Worm (Caenorhabditis elegans) whole organism, midembryonic: ENCODE data around the gene drr-1.
A peak's percentile ranks its signal among the peaks of the same experiment; 100 is the strongest.

ENCODE experiments used
- T22C8.4 ChIP-seq: fragments of 200-800 bp; sonication (Bioruptor generic); IDR thresholded peaks from 2 replicates; pipeline ENCODE4 v1.3.6; 2022; ENCODE audit warnings: missing genetic modification characterization, missing compliant biosample characterization
- cog-1 ChIP-seq: sonication (generic microtip); optimal IDR thresholded peaks from 2 replicates; lab custom pipeline; 2016; ENCODE audit warnings: missing genetic modification characterization, missing compliant biosample characterization
- flt-1 ChIP-seq: fragments of 200-800 bp; sonication (Bioruptor generic); IDR thresholded peaks from 2 replicates; pipeline ENCODE4 v1.3.6; 2022; ENCODE audit warnings: missing genetic modification characterization, missing compliant biosample characterization
- klf-2 ChIP-seq: fragments of 200-800 bp; sonication (Bioruptor generic); conservative IDR thresholded peaks from 2 replicates; pipeline ENCODE4 v1.3.6; 2022; ENCODE audit warnings: missing genetic modification reagents, missing genetic modification characterization, missing compliant biosample characterization
- med-1 ChIP-seq: sonication (generic microtip); optimal IDR thresholded peaks from 2 replicates; lab custom pipeline; 2017; ENCODE audit warnings: missing genetic modification characterization, mild to moderate bottlenecking, missing compliant biosample characterization, antibody characterized with exemption, missing genetic modification reagents; ENCODE audit not compliant: insufficient read depth
- ref-1 ChIP-seq: fragments of 200-800 bp; sonication (Bioruptor generic); conservative IDR thresholded peaks from 2 replicates; pipeline ENCODE4 v1.3.6; 2022; ENCODE audit warnings: missing genetic modification reagents, missing genetic modification characterization, missing compliant biosample characterization
- tab-1 ChIP-seq: fragments of 200-800 bp; sonication (Bioruptor generic); IDR thresholded peaks from 2 replicates; pipeline ENCODE4 v1.3.6; 2022; ENCODE audit warnings: missing genetic modification characterization, missing compliant biosample characterization
- ztf-23 ChIP-seq: fragments of 200-800 bp; sonication (Bioruptor generic); IDR thresholded peaks from 2 replicates; pipeline ENCODE4 v1.3.6; 2022; ENCODE audit warnings: missing genetic modification reagents, missing genetic modification characterization, missing compliant biosample characterization
- ztf-29 ChIP-seq: fragments of 200-800 bp; sonication (Bioruptor generic); IDR thresholded peaks from 2 replicates; pipeline ENCODE4 v1.3.6; 2022; ENCODE audit warnings: missing genetic modification reagents, missing genetic modification characterization, missing compliant biosample characterization

The drr-1 gene

DNA sequence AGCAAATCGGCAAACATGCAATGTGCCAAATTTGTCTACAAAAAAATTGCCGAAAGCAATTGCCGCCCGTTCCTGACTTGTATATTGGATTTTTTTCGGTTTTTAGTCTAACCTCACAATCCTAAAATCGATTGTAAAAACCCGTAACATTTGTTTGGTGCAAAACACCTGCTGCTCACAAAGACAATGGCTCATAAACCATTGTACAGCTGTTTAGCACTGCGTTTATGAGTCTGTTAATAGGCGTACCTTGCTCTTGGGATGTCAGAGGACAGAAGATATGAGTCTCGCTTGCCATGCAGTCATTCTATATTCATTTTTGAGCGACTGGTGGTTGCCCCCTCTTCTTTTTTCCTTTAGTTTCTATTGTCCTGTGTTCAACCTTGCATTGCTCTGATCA lies 23.6 kb downstream of the drr-1 start, which contains the start of gene E01G4.5:
E01G4.5 (plus strand) TSS at position 301 of the 400 bp plus-strand sequence.
- TF ChIP-seq T22C8.4 (GFP tag; lab: Robert Waterston, UW) (no peak), ztf-23 (GFP tag; lab: Robert Waterston, UW) (no peak), ztf-29 (GFP tag; lab: Robert Waterston, UW) (no peak)

DNA sequence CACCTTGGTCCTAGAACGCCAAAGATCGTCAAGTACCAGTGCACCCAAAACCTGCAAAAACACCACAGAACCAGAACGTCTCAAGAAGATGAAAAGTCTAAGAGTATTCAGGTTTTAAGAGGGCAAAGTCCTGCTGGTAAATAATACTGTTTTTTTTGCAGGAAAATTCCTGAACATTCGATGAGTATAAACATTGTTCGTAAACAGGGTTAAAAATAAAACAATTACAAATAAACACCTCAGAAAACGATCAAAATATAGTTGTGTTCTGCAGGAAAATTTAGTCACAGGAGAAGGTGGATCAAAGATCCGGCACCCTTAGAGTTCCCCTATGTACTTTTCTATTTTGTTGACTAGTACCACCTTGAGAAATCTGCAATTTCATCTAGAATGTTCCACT lies 25.0 kb downstream of the drr-1 start:
- TF ChIP-seq klf-2 (GFP tag; lab: Robert Waterston, UW) (no peak), ztf-23 (GFP tag; lab: Robert Waterston, UW) (no peak), med-1 (GFP tag; lab: Kevin White, UChicago) (no peak), tab-1 (GFP tag; lab: Robert Waterston, UW) (no peak), cog-1 (tag; lab: Kevin White, UChicago) (no peak), ref-1 (GFP tag; lab: Robert Waterston, UW) (no peak), T22C8.4 (GFP tag; lab: Robert Waterston, UW) (no peak), ztf-29 (GFP tag; lab: Robert Waterston, UW) (no peak), flt-1 (no peak)

DNA sequence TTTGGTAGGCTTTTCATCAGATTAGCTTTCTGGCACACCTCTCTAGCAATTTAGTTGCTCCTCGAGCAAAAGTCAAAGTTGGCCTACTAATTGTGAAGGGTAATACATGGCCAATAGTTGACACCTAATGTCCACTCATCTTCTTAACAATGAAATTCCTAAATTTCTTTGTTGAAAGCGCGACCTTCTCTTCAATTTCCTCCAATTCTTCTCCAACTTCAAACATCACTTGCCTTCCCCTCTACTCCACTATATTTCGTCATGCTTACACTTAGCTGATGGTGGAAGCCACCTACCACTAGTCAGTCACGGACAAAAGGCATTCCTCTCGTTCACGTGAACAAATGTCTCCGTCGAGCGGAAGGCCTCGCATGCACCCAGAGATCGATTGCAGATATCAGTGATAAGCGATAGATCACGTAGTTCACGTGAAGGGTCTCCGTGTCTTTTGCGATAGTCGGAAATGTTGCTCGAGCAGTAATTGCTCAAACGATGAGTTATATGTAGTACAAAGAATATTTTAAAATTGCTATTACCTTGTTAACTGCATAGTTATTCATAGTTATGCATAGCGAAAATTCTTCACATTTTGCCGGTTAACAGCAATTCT lies 26.6 kb downstream of the drr-1 start, which contains the start of gene E01G4.3:
E01G4.3 (minus strand) TSS at position 560 of the 610 bp plus-strand sequence.
- no peak for TF ChIP-seq cog-1 (tag; lab: Kevin White, UChicago)
- TF ChIP-seq klf-2 (GFP tag; lab: Robert Waterston, UW) = no peak
- no peak for TF ChIP-seq flt-1
- no peak for TF ChIP-seq ref-1 (GFP tag; lab: Robert Waterston, UW)
- TF ChIP-seq tab-1 (GFP tag; lab: Robert Waterston, UW) = no peak
- TF ChIP-seq T22C8.4 (GFP tag; lab: Robert Waterston, UW) = no peak
- no peak for TF ChIP-seq ztf-23 (GFP tag; lab: Robert Waterston, UW)
- no peak for TF ChIP-seq med-1 (GFP tag; lab: Kevin White, UChicago)
- TF ChIP-seq ztf-29 (GFP tag; lab: Robert Waterston, UW) = no peak

DNA sequence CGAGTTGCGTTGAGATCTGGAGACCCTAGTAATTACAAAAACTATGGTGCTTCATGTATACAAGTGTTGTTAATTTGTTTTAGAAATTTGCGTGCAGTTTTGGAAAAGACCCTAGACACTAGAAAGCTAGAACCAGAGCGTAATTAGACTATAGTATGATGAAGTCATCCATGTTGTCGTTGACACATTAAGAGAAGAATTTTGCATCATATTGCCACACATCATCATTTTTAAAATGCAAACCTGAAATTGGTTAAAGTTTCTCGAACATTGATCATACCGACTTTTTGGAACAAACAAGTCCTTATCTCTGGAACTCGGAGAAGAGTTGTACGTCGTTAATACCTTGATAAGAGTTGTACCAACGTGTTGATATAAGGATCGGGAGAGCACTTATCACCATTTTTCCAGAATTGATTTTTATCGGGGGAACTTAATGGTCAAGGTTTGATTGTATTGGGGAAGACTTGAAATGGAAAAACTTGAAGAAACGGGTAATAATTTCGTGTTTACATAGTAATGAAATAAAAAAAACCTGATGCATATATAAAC lies 27.8 kb downstream of the drr-1 start:
- TF ChIP-seq cog-1 (tag; lab: Kevin White, UChicago) = no peak

DNA sequence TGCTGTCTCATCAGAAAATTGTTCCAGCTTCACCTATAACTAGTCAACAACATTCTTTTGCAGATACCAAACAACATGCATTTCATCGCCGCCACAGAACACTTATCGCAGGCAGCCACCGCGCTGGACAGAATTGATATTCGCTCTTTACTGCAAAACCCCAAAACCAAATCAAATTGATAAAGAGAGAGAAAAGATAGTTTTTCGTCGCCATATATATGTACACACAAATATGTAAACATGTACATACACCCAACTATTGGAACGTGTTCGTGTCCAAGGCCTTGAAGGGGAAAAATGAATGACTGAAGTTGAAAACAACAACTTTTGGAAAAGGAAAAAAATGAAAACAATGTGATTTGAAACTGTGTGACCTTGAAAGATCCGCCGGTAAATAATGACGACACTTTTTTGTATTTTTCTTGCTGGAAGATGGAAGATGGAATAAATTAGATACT lies 30.3 kb downstream of the drr-1 start:
- no peak for TF ChIP-seq ztf-29 (GFP tag; lab: Robert Waterston, UW)
- no peak for TF ChIP-seq klf-2 (GFP tag; lab: Robert Waterston, UW)
- TF ChIP-seq cog-1 (tag; lab: Kevin White, UChicago) = no peak
- no peak for TF ChIP-seq tab-1 (GFP tag; lab: Robert Waterston, UW)
- TF ChIP-seq T22C8.4 (GFP tag; lab: Robert Waterston, UW) = no peak
- TF ChIP-seq ref-1 (GFP tag; lab: Robert Waterston, UW) = no peak
- no peak for TF ChIP-seq med-1 (GFP tag; lab: Kevin White, UChicago)
- no peak for TF ChIP-seq flt-1
- no peak for TF ChIP-seq ztf-23 (GFP tag; lab: Robert Waterston, UW)

DNA sequence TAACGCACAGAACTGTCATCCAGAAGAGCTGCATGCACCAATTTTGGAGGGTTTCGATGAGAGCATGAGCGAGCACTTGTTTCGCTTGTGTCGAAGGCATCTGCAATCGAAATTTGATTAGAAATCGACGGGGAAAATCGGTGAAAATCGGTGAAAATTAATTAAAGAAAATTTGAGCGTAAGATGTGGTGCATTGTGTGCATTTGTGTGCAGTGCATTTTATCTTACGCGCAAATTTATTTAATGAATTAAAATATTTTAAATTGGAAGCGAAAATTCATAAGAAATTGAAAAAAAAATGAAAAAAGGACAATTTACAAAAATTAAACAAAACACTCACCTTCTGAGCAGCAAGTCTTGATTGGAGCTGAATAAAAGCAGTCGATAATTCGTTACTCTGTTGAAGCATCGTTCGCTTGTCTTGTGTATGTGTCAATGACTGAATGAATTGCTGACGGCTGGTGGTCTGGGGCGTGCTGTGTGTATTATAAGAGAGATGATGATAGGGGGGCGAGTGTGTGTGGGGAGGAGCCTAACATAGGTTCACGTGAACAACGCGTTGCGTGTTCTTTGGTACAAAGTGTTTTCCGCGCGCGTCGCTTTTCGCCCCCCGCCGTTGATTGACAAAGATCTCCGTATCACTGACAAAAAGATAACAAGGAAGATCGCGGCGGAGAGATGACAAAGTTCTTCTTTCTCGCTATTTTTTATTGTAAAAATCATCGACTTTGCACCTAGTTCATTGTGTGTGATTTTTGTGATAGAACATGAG lies 33.9 kb downstream of the drr-1 start:
- peak; percentile 70 for TF ChIP-seq cog-1 (tag; lab: Kevin White, UChicago)
- TF ChIP-seq klf-2 (GFP tag; lab: Robert Waterston, UW) = no peak
- TF ChIP-seq flt-1 = peak; percentile 69; the same call in 1 of the 2 replicates

DNA sequence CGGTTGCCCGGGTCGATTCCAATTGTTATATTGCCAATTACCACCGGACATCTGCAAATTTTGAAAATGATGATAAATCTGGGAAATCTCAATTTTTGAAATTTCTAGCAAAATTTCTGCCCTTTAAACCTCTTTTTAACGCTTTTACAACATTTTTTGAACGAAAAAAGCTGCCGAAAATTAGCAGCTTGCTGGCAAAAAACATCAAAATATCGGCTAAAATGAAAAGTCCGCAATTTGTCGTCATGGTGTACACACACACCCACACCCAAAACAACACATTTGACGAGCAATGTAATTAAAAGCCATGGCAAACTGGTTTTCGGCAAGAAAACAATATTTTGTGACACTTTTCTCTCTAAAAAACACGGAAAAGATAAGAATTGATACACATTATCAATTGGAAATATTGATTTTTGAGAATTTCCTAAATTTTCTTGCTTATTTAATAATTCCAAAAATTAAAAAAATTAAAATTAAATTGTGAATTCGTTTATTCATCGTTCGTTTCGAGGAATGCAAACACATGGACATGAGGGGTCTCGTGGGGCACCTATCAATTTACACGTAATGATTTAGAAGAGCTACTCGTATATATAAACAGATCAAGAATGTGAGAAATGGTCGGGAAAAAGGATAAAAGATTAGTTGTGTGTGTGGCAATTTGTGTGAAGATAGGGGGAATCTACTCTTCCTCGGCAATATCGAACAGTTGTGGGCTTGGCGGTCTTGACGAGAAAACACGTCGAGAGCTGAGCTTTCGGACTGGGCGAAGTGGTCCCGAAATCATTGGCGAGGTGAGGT lies 34.9 kb downstream of the drr-1 start, which contains the start of gene pqn-27:
pqn-27 (minus strand) TSS at position 51 of the 804 bp plus-strand sequence.
- TF ChIP-seq cog-1 (tag; lab: Kevin White, UChicago) (peak; percentile 60), ref-1 (GFP tag; lab: Robert Waterston, UW) (0 out of 2 replicates have a peak, but pooled peaks have one; percentile 6), T22C8.4 (GFP tag; lab: Robert Waterston, UW) (no peak), klf-2 (GFP tag; lab: Robert Waterston, UW) (no peak), flt-1 (0 out of 2 replicates have a peak, but pooled peaks have one; percentile 6)

DNA sequence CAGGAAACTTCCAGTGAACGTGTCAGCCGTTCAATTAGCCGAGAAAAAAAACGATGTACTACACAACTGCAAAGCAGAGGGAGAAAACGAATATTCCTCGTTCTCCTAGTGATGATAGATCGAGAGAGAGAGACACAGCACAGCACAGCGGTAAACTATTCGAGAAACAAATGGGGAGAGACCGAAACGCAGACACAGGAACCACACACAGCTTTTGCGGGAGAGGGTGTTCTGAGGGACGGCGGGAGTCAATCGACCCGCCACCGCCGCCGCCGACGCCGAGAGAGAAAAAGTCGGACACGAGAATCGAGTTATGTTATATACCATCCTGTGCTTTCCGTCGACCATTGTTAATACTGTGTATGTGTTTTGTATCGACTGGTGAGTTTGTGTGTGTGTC lies 39.1 kb downstream of the drr-1 start:
- TF ChIP-seq tab-1 (GFP tag; lab: Robert Waterston, UW) (no peak), med-1 (GFP tag; lab: Kevin White, UChicago) (no peak), ztf-29 (GFP tag; lab: Robert Waterston, UW) (no peak), ztf-23 (GFP tag; lab: Robert Waterston, UW) (0 out of 2 replicates have a peak, but pooled peaks have one; percentile 9), T22C8.4 (GFP tag; lab: Robert Waterston, UW) (no peak), flt-1 (no peak), klf-2 (GFP tag; lab: Robert Waterston, UW) (no peak)

DNA sequence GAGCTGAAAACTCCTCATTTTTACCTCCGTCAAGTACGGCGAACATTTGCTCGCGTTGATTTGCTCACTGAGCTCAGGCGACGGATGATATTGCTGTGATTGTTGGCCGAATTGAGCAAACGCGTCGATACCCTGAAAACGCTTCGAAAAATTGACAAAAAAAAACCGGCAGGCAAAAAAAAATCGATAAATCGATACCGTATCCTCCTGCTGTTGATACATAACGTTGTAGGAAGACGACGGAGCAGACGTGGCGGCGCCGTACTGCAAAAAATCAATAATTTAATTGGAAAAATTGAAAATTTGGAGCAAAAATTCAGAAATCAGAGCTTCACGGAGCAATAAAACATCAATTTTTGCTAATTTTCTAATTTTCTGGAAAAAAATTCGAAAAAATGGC lies 40.9 kb downstream of the drr-1 start:
- no peak for TF ChIP-seq flt-1
- peak; percentile 57 for TF ChIP-seq T22C8.4 (GFP tag; lab: Robert Waterston, UW)
